Fruit fly (Drosophila melanogaster) Kc167 (cell line): Measurements from ENCODE around the gene vih.

Experiments
- Myc ChIP-seq: fragments of >200 bp; optimal IDR thresholded peaks from 2 replicates; lab custom pipeline; 2017; ENCODE audit warnings: missing external identifiers
- h ChIP-seq: fragments of >200 bp; optimal IDR thresholded peaks from 3 replicates; lab custom pipeline; 2018; ENCODE audit warnings: missing external identifiers
- insv ChIP-seq: fragments of >200 bp; optimal IDR thresholded peaks from 3 replicates; lab custom pipeline; 2018; ENCODE audit warnings: missing external identifiers
- psq ChIP-seq: fragments of >200 bp; optimal IDR thresholded peaks from 2 replicates; lab custom pipeline; 2017; ENCODE audit warnings: missing external identifiers

DNA sequence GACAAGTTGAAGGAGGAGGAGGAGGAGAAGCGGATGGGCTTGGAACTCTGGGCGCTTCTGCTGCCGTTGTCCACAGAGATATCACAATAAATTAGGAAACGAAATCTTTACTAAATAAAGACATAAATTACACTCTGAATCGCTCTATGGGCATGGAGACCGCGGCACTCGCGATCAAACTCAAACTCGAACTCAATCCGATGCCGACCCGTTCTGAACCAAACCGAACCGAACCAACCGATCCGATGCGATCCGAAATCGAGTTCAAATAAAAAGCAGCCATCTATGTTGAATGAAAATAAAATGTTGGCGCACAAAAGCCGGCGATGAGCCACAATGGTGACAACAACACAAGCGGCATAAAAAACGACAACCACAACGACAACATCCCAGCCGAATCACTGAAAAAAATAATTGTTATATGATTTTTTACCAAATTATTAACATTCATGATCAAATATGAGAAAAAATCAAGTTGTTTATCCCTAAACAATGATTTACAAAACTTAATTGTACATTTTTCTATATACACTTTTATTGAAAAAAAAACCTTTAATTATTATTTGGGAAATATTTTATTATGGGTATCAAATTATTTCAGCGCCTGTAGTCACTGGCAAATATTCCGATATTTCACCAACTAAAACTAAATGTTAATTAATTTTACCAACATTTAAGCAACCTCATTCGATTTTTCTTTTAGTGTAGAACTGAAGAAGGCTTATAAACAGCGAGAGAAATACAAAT lies 47.0 kb upstream of the vih start:
- TF ChIP-seq psq (lab: Kevin White, UChicago) (no peak), insv (lab: Kevin White, UChicago) (no peak), Myc (no peak), h (lab: Kevin White, UChicago) (no peak)
